Worm (Caenorhabditis elegans) whole organism, late embryonic: Measurements from ENCODE around the gene C18F10.7.

ENCODE experiments used
- ceh-24 ChIP-seq: sonication (generic microtip); optimal IDR thresholded peaks from 2 replicates; lab custom pipeline; 2016; ENCODE audit warnings: mild to moderate bottlenecking, missing genetic modification characterization, missing compliant biosample characterization
- elt-2 ChIP-seq: sonication (generic microtip); optimal IDR thresholded peaks from 2 replicates; lab custom pipeline; 2016; ENCODE audit warnings: missing genetic modification reagents, missing genetic modification characterization, missing compliant biosample characterization
- fkh-10 ChIP-seq: fragments of 150-350 bp; optimal IDR thresholded peaks from 2 replicates; lab custom pipeline; 2014; ENCODE audit warnings: missing biosample characterization, missing genetic modification reagents, missing genetic modification characterization
- nhr-11 ChIP-seq: fragments of 150-350 bp; optimal IDR thresholded peaks from 2 replicates; lab custom pipeline; 2014; ENCODE audit warnings: missing biosample characterization, missing genetic modification characterization
- pha-4 ChIP-seq: fragments of 150-350 bp; optimal IDR thresholded peaks from 2 replicates; lab custom pipeline; 2018; ENCODE audit warnings: missing biosample characterization, missing genetic modification reagents, missing genetic modification characterization
- ttx-3 ChIP-seq: sonication (generic microtip); optimal IDR thresholded peaks from 2 replicates; lab custom pipeline; 2016; ENCODE audit warnings: missing genetic modification reagents, missing genetic modification characterization, missing compliant biosample characterization

DNA sequence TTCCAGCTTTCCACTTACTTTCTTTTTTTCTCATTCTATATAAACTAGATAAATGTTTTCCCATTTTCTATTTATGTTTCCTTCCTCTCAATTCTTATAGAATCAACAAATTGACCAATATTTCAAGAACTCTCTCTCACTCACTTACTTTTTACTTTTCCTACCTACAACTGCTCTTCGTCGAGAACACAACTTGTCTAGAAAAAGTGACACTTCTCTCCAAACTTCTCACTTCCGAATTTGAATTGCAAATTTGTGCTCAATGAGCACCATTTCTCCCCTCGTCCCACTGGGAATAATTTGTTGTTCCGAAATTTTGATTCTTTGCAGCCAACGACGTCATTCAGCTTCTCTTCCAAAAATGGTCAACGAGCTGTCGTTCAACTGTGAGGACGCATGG lies 20.0 kb upstream of the C18F10.7 start, which contains the start of gene F47D12.3:
- TF ChIP-seq ceh-24 = no peak
- no peak for TF ChIP-seq elt-2 (tag; lab: Kevin White, UChicago)
- TF ChIP-seq fkh-10 (GFP tag; lab: Kevin White, UChicago) = no peak
- no peak for TF ChIP-seq nhr-11
- TF ChIP-seq ttx-3 (tag; lab: Kevin White, UChicago) = no peak
- TF ChIP-seq pha-4 = no peak
